Worm (Caenorhabditis elegans) whole organism, L2 larva: ENCODE measurements around the gene K10D11.6.

Source experiments
- Y55F3AM.14 ChIP-seq: fragments of 200-800 bp; sonication (Bioruptor generic); optimal IDR thresholded peaks from 2 replicates; lab custom pipeline; 2018; ENCODE audit warnings: mild to moderate bottlenecking, missing genetic modification characterization, missing compliant biosample characterization
- aly-2 ChIP-seq: fragments of 150-350 bp; optimal IDR thresholded peaks from 2 replicates; lab custom pipeline; 2014; ENCODE audit warnings: missing biosample characterization, missing genetic modification characterization
- ama-1 ChIP-seq: fragments of 150-350 bp; optimal IDR thresholded peaks from 2 replicates; lab custom pipeline; 2018; ENCODE audit warnings: inconsistent platforms
- blmp-1 ChIP-seq: sonication (generic microtip); optimal IDR thresholded peaks from 2 replicates; lab custom pipeline; 2017; ENCODE audit warnings: missing genetic modification characterization, mild to moderate bottlenecking, missing compliant biosample characterization, antibody characterized with exemption, moderate library complexity; ENCODE audit not compliant: insufficient read depth
- ceh-16 ChIP-seq: fragments of 150-350 bp; optimal IDR thresholded peaks from 2 replicates; lab custom pipeline; 2014; ENCODE audit warnings: missing biosample characterization, missing genetic modification characterization
- ceh-82 ChIP-seq: fragments of 150-350 bp; optimal IDR thresholded peaks from 2 replicates; lab custom pipeline; 2014; ENCODE audit warnings: missing biosample characterization, missing genetic modification characterization
- elt-1 ChIP-seq: fragments of 150-350 bp; optimal IDR thresholded peaks from 2 replicates; lab custom pipeline; 2014; ENCODE audit warnings: missing biosample characterization, missing genetic modification characterization
- elt-3 ChIP-seq: sonication (generic microtip); optimal IDR thresholded peaks from 2 replicates; lab custom pipeline; 2017; ENCODE audit warnings: missing biosample characterization, missing genetic modification characterization
- fos-1 ChIP-seq: fragments of 150-350 bp; optimal IDR thresholded peaks from 2 replicates; lab custom pipeline; 2014; ENCODE audit warnings: missing biosample characterization, missing genetic modification characterization
- lin-13 ChIP-seq: fragments of 150-350 bp; optimal IDR thresholded peaks from 2 replicates; lab custom pipeline; 2014; ENCODE audit warnings: missing biosample characterization, missing genetic modification reagents, missing genetic modification characterization
- lin-39 ChIP-seq: fragments of 150-350 bp; optimal IDR thresholded peaks from 2 replicates; lab custom pipeline; 2014; ENCODE audit warnings: missing biosample characterization, missing genetic modification reagents, missing genetic modification characterization
- lsy-2 ChIP-seq, 2 experiments: fragments of 150-350 bp in 1 of 2; sonication (generic microtip) in 1 of 2; optimal IDR thresholded peaks; 2 replicates each; lab custom pipeline; 2014 to 2017; ENCODE audit warnings: missing biosample characterization in 2 of 2, missing genetic modification characterization in 2 of 2
- mab-5 ChIP-seq: fragments of 150-350 bp; optimal IDR thresholded peaks from 2 replicates; lab custom pipeline; 2014; ENCODE audit warnings: missing biosample characterization, missing genetic modification characterization
- nhr-12 ChIP-seq: fragments of 150-350 bp; optimal IDR thresholded peaks from 2 replicates; lab custom pipeline; 2014; ENCODE audit warnings: missing biosample characterization, missing genetic modification characterization
- nhr-21 ChIP-seq: fragments of 150-350 bp; optimal IDR thresholded peaks from 2 replicates; lab custom pipeline; 2014; ENCODE audit warnings: missing biosample characterization, missing genetic modification characterization
- nhr-25 ChIP-seq: fragments of 150-350 bp; sonication (generic microtip); optimal IDR thresholded peaks from 3 replicates; lab custom pipeline; 2014; ENCODE audit warnings: missing biosample characterization, missing genetic modification characterization
- nhr-6 ChIP-seq: fragments of 150-350 bp; optimal IDR thresholded peaks from 2 replicates; lab custom pipeline; 2014; ENCODE audit warnings: missing biosample characterization, missing genetic modification characterization
- skn-1 ChIP-seq: sonication (generic microtip); optimal IDR thresholded peaks from 2 replicates; lab custom pipeline; 2017; ENCODE audit warnings: missing biosample characterization, missing genetic modification characterization
- sma-9 ChIP-seq, 2 experiments: fragments of 150-350 bp in 1 of 2; sonication (generic microtip) in 1 of 2; optimal IDR thresholded peaks; 2 replicates each; lab custom pipeline; 2014 to 2016; ENCODE audit warnings: missing genetic modification characterization in 2 of 2, mild to moderate bottlenecking in 1 of 2, missing biosample characterization in 1 of 2, missing compliant biosample characterization in 1 of 2, missing genetic modification reagents in 1 of 2, moderate library complexity in 1 of 2
- snpc-4 ChIP-seq: fragments of 150-350 bp; optimal IDR thresholded peaks from 2 replicates; lab custom pipeline; 2014; ENCODE audit warnings: missing biosample characterization, missing genetic modification characterization
- unc-39 ChIP-seq: fragments of 150-350 bp; optimal IDR thresholded peaks from 2 replicates; lab custom pipeline; 2014; ENCODE audit warnings: missing biosample characterization, missing genetic modification characterization
- unc-55 ChIP-seq: fragments of 150-350 bp; sonication (generic microtip); optimal IDR thresholded peaks from 3 replicates; lab custom pipeline; 2014; ENCODE audit warnings: missing biosample characterization, missing genetic modification reagents, missing genetic modification characterization
- unc-62 ChIP-seq: fragments of 150-350 bp; optimal IDR thresholded peaks from 2 replicates; lab custom pipeline; 2014; ENCODE audit warnings: missing biosample characterization, missing genetic modification reagents, missing genetic modification characterization
- zag-1 ChIP-seq: fragments of 150-350 bp; optimal IDR thresholded peaks from 2 replicates; lab custom pipeline; 2014; ENCODE audit warnings: missing biosample characterization, missing genetic modification characterization
- ztf-1 ChIP-seq: fragments of 200-800 bp; sonication (Bioruptor generic); conservative IDR thresholded peaks from 2 replicates; pipeline ENCODE4 v1.3.6; 2022; ENCODE audit warnings: missing genetic modification characterization, missing compliant biosample characterization
- ztf-11 ChIP-seq: sonication (generic microtip); optimal IDR thresholded peaks from 2 replicates; lab custom pipeline; 2017; ENCODE audit warnings: missing biosample characterization, missing genetic modification characterization
- ztf-4 ChIP-seq: fragments of 150-350 bp; optimal IDR thresholded peaks from 2 replicates; lab custom pipeline; 2014; ENCODE audit warnings: missing biosample characterization, missing genetic modification characterization

K10D11.6 gene

DNA sequence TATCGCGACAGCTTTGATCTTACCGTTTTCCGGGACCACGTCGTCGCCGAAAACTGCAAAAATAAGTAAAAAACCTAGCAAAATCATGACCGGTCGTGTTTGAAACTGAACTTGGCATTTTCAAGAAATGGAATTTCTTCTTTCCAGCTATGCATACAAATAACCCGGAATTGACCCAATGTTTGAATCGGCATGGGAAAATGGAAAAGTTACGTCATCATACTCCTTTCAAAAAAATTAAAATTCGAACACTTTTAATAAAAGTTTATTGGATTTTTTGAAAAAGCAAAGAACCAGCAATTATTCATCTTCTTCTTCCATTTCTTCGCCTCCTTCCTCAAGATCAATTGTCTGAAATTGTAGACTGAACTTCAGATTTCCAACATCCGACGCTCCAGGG is 5.1 kb upstream of the K10D11.6 start, which contains the start of gene K10D11.4:
Gene K10D11.4 (minus strand): TSS at position 101 of the 400 bp plus-strand sequence.
- TF ChIP-seq lin-39 (tag; lab: Kevin White, UChicago) = no peak
- no peak for TF ChIP-seq ztf-4 (tag; lab: Kevin White, UChicago)
- TF ChIP-seq aly-2 (tag; lab: Kevin White, UChicago) = no peak
- TF ChIP-seq nhr-6 = no peak
- TF ChIP-seq elt-3 = no peak
- no peak for TF ChIP-seq lin-13
- no peak for TF ChIP-seq Y55F3AM.14 (GFP tag; lab: Kevin White, UChicago)
- TF ChIP-seq zag-1 (tag; lab: Kevin White, UChicago) = no peak
- no peak for TF ChIP-seq ama-1 (lab: Kevin White, UChicago)
- no peak for TF ChIP-seq nhr-25 (tag; lab: Kevin White, UChicago)
- no peak for TF ChIP-seq mab-5 (tag; lab: Kevin White, UChicago)
- TF ChIP-seq ztf-11 (tag; lab: Kevin White, UChicago) = no peak
- TF ChIP-seq skn-1 (tag; lab: Kevin White, UChicago) = no peak
- no peak for TF ChIP-seq ceh-16
- TF ChIP-seq ceh-82 (tag; lab: Kevin White, UChicago) = no peak
- no peak for TF ChIP-seq nhr-21 (tag; lab: Kevin White, UChicago)
- TF ChIP-seq unc-39 (tag; lab: Kevin White, UChicago) = no peak
- no peak for TF ChIP-seq lsy-2 (tag; optimal IDR thresholded peaks at IDR 0.05; lab: Kevin White, UChicago)

DNA sequence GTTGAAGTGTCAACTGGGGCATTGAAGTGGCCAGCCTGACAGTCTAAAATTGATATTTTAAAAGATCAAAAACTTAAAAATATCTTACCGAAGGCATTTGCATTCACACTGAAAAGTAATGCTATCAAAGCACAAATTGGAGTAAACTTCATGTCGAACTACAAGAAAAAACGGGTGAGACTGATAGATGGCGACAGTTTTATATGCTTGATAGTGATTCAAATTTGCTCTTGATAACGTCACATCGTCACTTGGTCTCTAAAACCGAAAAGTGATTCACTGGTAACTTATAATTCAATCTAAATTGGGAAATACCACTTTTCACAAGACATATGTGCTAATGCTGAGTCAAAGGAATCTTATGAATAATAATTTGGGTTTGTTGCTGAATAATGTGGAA is 2.4 kb upstream of the K10D11.6 start, which contains the start of gene K10D11.5:
Gene K10D11.5 (minus strand): TSS at position 215 of the 400 bp plus-strand sequence.
- TF ChIP-seq fos-1 (tag; lab: Kevin White, UChicago) (peak; percentile 94), nhr-12 (tag; lab: Kevin White, UChicago) (no peak)

DNA sequence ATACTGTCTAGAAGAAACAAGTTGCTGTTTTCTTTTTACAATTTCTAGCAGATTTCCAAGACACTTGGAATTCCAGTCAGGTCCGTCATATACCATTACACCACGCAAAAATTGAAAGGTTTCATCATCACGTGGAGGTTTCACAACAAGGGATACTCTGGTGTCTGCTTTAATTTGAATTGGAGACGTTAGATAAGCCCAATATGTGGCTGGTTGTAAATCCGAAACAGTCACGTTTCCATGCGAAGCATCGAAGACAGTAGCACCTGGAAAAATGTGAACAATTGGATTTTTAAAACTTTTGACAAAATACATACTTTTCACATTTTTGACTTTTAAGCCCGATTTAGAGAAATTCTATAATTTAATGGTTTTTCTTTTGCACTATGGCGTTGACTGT is 1.4 kb upstream of the K10D11.6 start:
- TF ChIP-seq snpc-4 (no peak), unc-62 (GFP tag; lab: Kevin White, UChicago) (no peak), mab-5 (tag; lab: Kevin White, UChicago) (no peak)

DNA sequence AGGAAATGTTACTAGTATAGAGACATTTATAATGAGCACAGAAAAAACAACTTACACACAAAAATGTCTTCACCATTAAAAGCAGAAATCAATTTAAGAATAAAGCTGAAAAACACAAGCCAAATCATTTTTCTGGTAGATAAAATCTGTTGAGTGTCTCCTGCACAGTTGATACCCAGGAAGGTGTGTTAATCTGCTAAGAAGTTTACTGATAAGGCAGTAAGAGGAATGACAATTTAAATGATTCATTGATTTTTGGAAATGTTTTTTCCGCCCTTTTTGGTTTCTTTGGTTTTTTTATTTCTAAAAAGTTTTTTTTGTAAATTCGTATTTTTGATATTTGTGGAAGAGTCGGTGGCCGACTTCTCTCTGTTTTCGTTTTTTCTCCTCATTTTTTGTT is 3.3 kb downstream of the K10D11.6 start, which contains the start of gene K10D11.3:
Gene K10D11.3 (minus strand): TSS at position 174 of the 400 bp plus-strand sequence.
- no peak for TF ChIP-seq ztf-4 (tag; lab: Kevin White, UChicago)
- TF ChIP-seq fos-1 (tag; lab: Kevin White, UChicago) = peak; percentile 64

DNA sequence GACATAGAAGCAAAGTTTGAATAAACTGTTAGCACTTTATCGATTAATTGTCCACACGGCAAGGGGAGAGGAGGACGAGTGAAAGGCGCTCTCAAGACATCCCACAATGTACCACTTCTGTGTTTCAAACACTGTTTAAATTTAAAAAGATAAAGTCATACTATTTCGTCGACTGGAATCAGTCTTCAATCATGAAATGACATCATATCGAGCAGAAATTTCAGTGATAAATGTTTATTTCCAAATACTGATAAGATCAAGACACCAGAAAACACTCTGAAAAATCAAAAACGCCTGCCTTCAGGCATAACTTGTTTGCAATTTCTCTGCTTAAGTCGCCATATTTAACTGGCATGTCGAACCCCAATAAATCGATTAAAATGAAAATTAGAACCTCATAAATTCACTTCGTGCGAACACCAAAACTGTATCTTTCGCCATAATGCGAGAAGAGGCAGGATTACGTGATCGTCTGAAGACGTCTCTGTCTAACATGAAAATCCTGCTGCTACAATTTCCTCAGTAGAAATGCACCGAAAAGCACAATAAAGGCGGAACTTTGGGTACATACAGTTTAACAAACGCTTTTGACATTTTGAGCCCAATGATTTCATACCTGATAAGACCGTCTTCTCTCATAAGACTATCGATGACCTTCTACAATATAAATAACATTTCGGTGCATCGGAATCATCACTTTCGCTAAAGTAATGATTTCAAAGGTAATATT is 10.8 kb downstream of the K10D11.6 start, which contains the start of gene K10D11.2:
Gene K10D11.2 (plus strand): TSS at position 680 of the 730 bp plus-strand sequence.
- TF ChIP-seq elt-1 (tag; lab: Kevin White, UChicago) = no peak
- TF ChIP-seq lin-39 (tag; lab: Kevin White, UChicago) = no peak
- TF ChIP-seq blmp-1 (tag; lab: Kevin White, UChicago) = no peak
- TF ChIP-seq fos-1 (tag; lab: Kevin White, UChicago) = peak; percentile 46
- peak; percentile 34 for TF ChIP-seq sma-9 (GFP tag; optimal IDR thresholded peaks at IDR 0.05; lab: Kevin White, UChicago)
- no peak for TF ChIP-seq sma-9 (tag; optimal IDR thresholded peaks at IDR 0.05; lab: Kevin White, UChicago)
- no peak for TF ChIP-seq unc-55 (GFP tag; lab: Kevin White, UChicago)

DNA sequence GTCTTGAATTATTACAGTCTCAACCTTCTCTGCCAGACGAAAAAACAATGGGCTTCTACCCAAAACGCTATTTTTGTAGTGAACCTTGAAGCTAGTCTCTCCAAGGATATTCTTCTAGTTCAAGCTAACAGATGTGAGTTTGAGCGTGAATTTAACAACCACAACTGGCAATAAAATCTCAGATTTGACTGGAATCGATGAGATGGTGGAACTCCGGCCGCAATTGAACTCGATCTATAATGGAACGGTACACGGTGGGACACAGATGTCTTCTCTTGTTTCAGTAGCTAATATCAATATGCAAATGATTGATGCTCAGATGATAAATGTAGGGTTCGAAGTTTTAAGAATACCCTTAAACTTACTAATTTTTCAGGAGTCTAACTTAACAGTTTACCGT is 11.6 kb downstream of the K10D11.6 start:
- TF ChIP-seq unc-55 (GFP tag; lab: Kevin White, UChicago) (no peak), ztf-1 (GFP tag; lab: Robert Waterston, UW) (no peak)

DNA sequence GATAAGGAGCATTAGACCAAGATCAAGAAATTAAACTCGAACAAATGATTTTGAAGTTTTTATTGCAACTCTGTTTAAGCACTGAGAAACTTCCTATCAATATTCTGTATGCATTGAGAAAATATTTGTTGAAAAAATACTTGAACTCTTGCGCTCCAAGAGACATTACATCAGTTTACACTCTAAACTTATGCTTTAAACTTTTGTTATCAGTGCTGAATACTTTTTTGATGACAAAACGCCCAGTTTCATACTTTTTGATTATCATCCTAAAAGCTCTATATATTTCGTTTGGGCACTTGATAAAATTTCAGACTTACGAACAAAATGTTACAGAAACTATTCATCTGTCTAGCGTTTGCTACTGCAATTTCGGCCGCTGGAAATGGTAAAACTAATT is 13.3 kb downstream of the K10D11.6 start, which contains the start of gene dod-17:
Gene dod-17 (plus strand): TSS at position 323 of the 400 bp plus-strand sequence.
- TF ChIP-seq ceh-82 (tag; lab: Kevin White, UChicago) (no peak), fos-1 (tag; lab: Kevin White, UChicago) (peak; percentile 56)
